Worm (Caenorhabditis elegans) whole organism, L4/young adult: ENCODE data around the gene ddr-2.

Experiments
- W03F9.2 ChIP-seq: fragments of 150-350 bp; optimal IDR thresholded peaks from 2 replicates; lab custom pipeline; 2014; ENCODE audit warnings: missing biosample characterization, missing genetic modification characterization
- dao-5 ChIP-seq: sonication (generic microtip); optimal IDR thresholded peaks from 2 replicates; lab custom pipeline; 2016; ENCODE audit warnings: missing genotype, missing genetic modification characterization, moderate library complexity, missing compliant biosample characterization
- him-1 ChIP-seq: sonication (generic microtip); optimal IDR thresholded peaks from 2 replicates; lab custom pipeline; 2016; ENCODE audit warnings: missing genotype, missing genetic modification reagents, missing genetic modification characterization, missing compliant biosample characterization

ce11 chrX:3271673-3272072, 43.4 kb upstream of the ddr-2 start, which contains the start of gene K09C4.9:
- TF ChIP-seq W03F9.2 (tag; lab: Kevin White, UChicago) (no peak), dao-5 (tag; lab: Kevin White, UChicago) (no peak), him-1 (tag; lab: Kevin White, UChicago) (no peak)
